Worm (Caenorhabditis elegans) whole organism, L4 larva: ENCODE results near the gene ptr-13.

Experiments used
- D1046.2 ChIP-seq: fragments of 200-800 bp; sonication (Bioruptor generic); IDR thresholded peaks from 2 replicates; pipeline ENCODE4 v1.3.6; 2022; ENCODE audit warnings: missing genetic modification characterization, missing compliant biosample characterization
- F37D6.2 ChIP-seq: sonication (generic microtip); optimal IDR thresholded peaks from 2 replicates; lab custom pipeline; 2016; ENCODE audit warnings: mild to moderate bottlenecking, missing genetic modification characterization, missing compliant biosample characterization
- F44E2.7 ChIP-seq: fragments of 200-800 bp; sonication (Bioruptor generic); IDR thresholded peaks from 2 replicates; pipeline ENCODE4 v2.1.2; 2022; ENCODE audit warnings: missing genetic modification characterization, missing compliant biosample characterization
- F49E8.2 ChIP-seq: sonication (generic microtip); optimal IDR thresholded peaks from 2 replicates; lab custom pipeline; 2016; ENCODE audit warnings: missing compliant biosample characterization, mild to moderate bottlenecking, missing genetic modification characterization, borderline replicate concordance
- R02D3.7 ChIP-seq: fragments of 150-350 bp; sonication (generic microtip); optimal IDR thresholded peaks from 3 replicates; lab custom pipeline; 2014; ENCODE audit warnings: missing biosample characterization, missing genetic modification characterization
- T26A8.4 ChIP-seq: fragments of 200-800 bp; sonication (Bioruptor generic); IDR thresholded peaks from 2 replicates; pipeline ENCODE4 v1.3.6; 2022; ENCODE audit warnings: missing genetic modification characterization, missing compliant biosample characterization
- Y5F2A.4 ChIP-seq: fragments of 200-800 bp; sonication (Bioruptor generic); optimal IDR thresholded peaks from 2 replicates; lab custom pipeline; 2018; ENCODE audit warnings: mild to moderate bottlenecking, missing genetic modification characterization, missing compliant biosample characterization
- Y75B8A.6 ChIP-seq: fragments of 200-800 bp; sonication (Bioruptor generic); IDR thresholded peaks from 2 replicates; pipeline ENCODE4 v1.3.6; 2022; ENCODE audit warnings: missing genetic modification reagents, missing genetic modification characterization, missing compliant biosample characterization
- ZK337.2 ChIP-seq: fragments of 200-800 bp; sonication (Bioruptor generic); IDR thresholded peaks from 2 replicates; pipeline ENCODE4 v1.3.6; 2022; ENCODE audit warnings: missing genetic modification reagents, missing genetic modification characterization, missing compliant biosample characterization
- ZK546.5 ChIP-seq, 2 experiments: sonication (generic microtip); optimal IDR thresholded peaks; 2 replicates each; lab custom pipeline; 2017; ENCODE audit warnings: missing biosample characterization in 2 of 2, missing genetic modification characterization in 2 of 2
- ama-1 ChIP-seq: fragments of 150-350 bp; optimal IDR thresholded peaks from 2 replicates; lab custom pipeline; 2014; ENCODE audit warnings: inconsistent platforms, mixed read lengths
- arid-1 ChIP-seq: fragments of 200-800 bp; sonication (Bioruptor generic); conservative IDR thresholded peaks from 2 replicates; pipeline ENCODE4 v1.3.6; 2022; ENCODE audit warnings: missing genetic modification reagents, missing genetic modification characterization, missing compliant biosample characterization
- ceh-20 ChIP-seq: fragments of 200-800 bp; sonication (Bioruptor generic); IDR thresholded peaks from 2 replicates; pipeline ENCODE4 v1.3.6; 2022; ENCODE audit warnings: missing genetic modification reagents, missing genetic modification characterization, missing compliant biosample characterization
- ceh-28 ChIP-seq: fragments of 150-350 bp; optimal IDR thresholded peaks from 2 replicates; lab custom pipeline; 2014; ENCODE audit warnings: missing biosample characterization, missing genetic modification reagents, missing genetic modification characterization
- ceh-32 ChIP-seq: sonication (generic microtip); optimal IDR thresholded peaks from 2 replicates; lab custom pipeline; 2016; ENCODE audit warnings: mild to moderate bottlenecking, missing genetic modification characterization, missing compliant biosample characterization; ENCODE audit not compliant: poor library complexity
- ces-1 ChIP-seq: fragments of 150-350 bp; sonication (generic microtip); optimal IDR thresholded peaks from 4 replicates; lab custom pipeline; 2014; ENCODE audit warnings: missing biosample characterization, missing genetic modification reagents, missing genetic modification characterization
- dmd-8 ChIP-seq: fragments of 200-800 bp; sonication (Bioruptor generic); IDR thresholded peaks from 2 replicates; pipeline ENCODE4 v1.3.6; 2022; ENCODE audit warnings: missing genetic modification characterization, missing compliant biosample characterization
- dpl-1 ChIP-seq: fragments of 150-350 bp; optimal IDR thresholded peaks from 2 replicates; lab custom pipeline; 2014; ENCODE audit warnings: missing biosample characterization, missing genetic modification reagents, missing genetic modification characterization
- egl-43 ChIP-seq: fragments of 200-800 bp; sonication (Bioruptor generic); IDR thresholded peaks from 2 replicates; pipeline ENCODE4 v1.3.6; 2022; ENCODE audit warnings: missing genetic modification reagents, missing genetic modification characterization, missing compliant biosample characterization
- fkh-10 ChIP-seq: fragments of 150-350 bp; optimal IDR thresholded peaks from 2 replicates; lab custom pipeline; 2014; ENCODE audit warnings: missing biosample characterization, missing genetic modification reagents, missing genetic modification characterization
- fos-1 ChIP-seq: fragments of 150-350 bp; optimal IDR thresholded peaks from 2 replicates; lab custom pipeline; 2014; ENCODE audit warnings: missing biosample characterization, missing genetic modification characterization
- hif-1 ChIP-seq, 2 experiments: sonication (generic microtip); optimal IDR thresholded peaks; 2 replicates each; lab custom pipeline; 2016 to 2017; ENCODE audit warnings: missing compliant biosample characterization in 2 of 2, missing genetic modification characterization in 2 of 2, missing genetic modification reagents in 2 of 2, missing genotype in 2 of 2, mild to moderate bottlenecking in 1 of 2
- hlh-11 ChIP-seq: fragments of 200-800 bp; sonication (Bioruptor generic); optimal IDR thresholded peaks from 2 replicates; lab custom pipeline; 2018; ENCODE audit warnings: mild to moderate bottlenecking, missing genetic modification characterization, missing compliant biosample characterization
- hmg-1.1 ChIP-seq: fragments of 200-800 bp; sonication (Bioruptor generic); IDR thresholded peaks from 2 replicates; pipeline ENCODE4 v1.3.6; 2022; ENCODE audit warnings: missing genetic modification reagents, missing genetic modification characterization, missing compliant biosample characterization
- lim-7 ChIP-seq: fragments of 200-800 bp; sonication (Bioruptor generic); IDR thresholded peaks from 2 replicates; pipeline ENCODE4 v1.3.6; 2022; ENCODE audit warnings: missing genetic modification characterization, missing compliant biosample characterization
- lin-1 ChIP-seq: fragments of 200-800 bp; sonication (Bioruptor generic); IDR thresholded peaks from 2 replicates; pipeline ENCODE4 v1.3.6; 2022; ENCODE audit warnings: missing genetic modification reagents, missing genetic modification characterization, missing compliant biosample characterization
- lin-13 ChIP-seq: fragments of 150-350 bp; optimal IDR thresholded peaks from 2 replicates; lab custom pipeline; 2014; ENCODE audit warnings: missing biosample characterization, missing genetic modification reagents, missing genetic modification characterization
- lin-29 ChIP-seq: fragments of 200-800 bp; sonication (Bioruptor generic); IDR thresholded peaks from 2 replicates; pipeline ENCODE4 v1.3.6; 2022; ENCODE audit warnings: missing genetic modification reagents, missing genetic modification characterization, missing compliant biosample characterization
- lin-38 ChIP-seq: fragments of 200-800 bp; sonication (Bioruptor generic); IDR thresholded peaks from 2 replicates; pipeline ENCODE4 v1.3.6; 2022; ENCODE audit warnings: missing genetic modification reagents, missing genetic modification characterization, missing compliant biosample characterization
- lin-39 ChIP-seq: fragments of 150-350 bp; optimal IDR thresholded peaks from 2 replicates; lab custom pipeline; 2014; ENCODE audit warnings: missing biosample characterization, missing genetic modification reagents, missing genetic modification characterization
- lsy-2 ChIP-seq, 2 experiments: fragments of 150-350 bp in 1 of 2; sonication (generic microtip) in 1 of 2; optimal IDR thresholded peaks; 2 replicates each; lab custom pipeline; 2014 to 2017; ENCODE audit warnings: missing biosample characterization in 2 of 2, missing genetic modification characterization in 2 of 2
- madf-9 ChIP-seq: fragments of 200-800 bp; sonication (Bioruptor generic); conservative IDR thresholded peaks from 2 replicates; pipeline ENCODE4 v1.3.6; 2022; ENCODE audit warnings: missing genetic modification reagents, missing genetic modification characterization, missing compliant biosample characterization
- mep-1 ChIP-seq: fragments of 150-350 bp; sonication (generic microtip); optimal IDR thresholded peaks from 3 replicates; lab custom pipeline; 2014; ENCODE audit warnings: missing biosample characterization, missing genetic modification characterization
- mxl-2 ChIP-seq: fragments of 200-800 bp; sonication (Bioruptor generic); conservative IDR thresholded peaks from 2 replicates; pipeline ENCODE4 v1.3.6; 2022; ENCODE audit warnings: missing genetic modification reagents, missing genetic modification characterization, missing compliant biosample characterization
- mxl-3 ChIP-seq: fragments of 200-800 bp; sonication (Bioruptor generic); optimal IDR thresholded peaks from 2 replicates; lab custom pipeline; 2018; ENCODE audit warnings: mild to moderate bottlenecking, missing genetic modification characterization, missing compliant biosample characterization
- nhr-102 ChIP-seq: sonication (generic microtip); optimal IDR thresholded peaks from 2 replicates; lab custom pipeline; 2016; ENCODE audit warnings: mild to moderate bottlenecking, missing genetic modification characterization, moderate library complexity, missing compliant biosample characterization
- nhr-28 ChIP-seq: fragments of 150-350 bp; optimal IDR thresholded peaks from 2 replicates; lab custom pipeline; 2014; ENCODE audit warnings: missing biosample characterization, missing genetic modification characterization
- nhr-76 ChIP-seq: fragments of 150-350 bp; optimal IDR thresholded peaks from 2 replicates; lab custom pipeline; 2014; ENCODE audit warnings: missing biosample characterization, missing genetic modification characterization
- nhr-77 ChIP-seq: fragments of 150-350 bp; optimal IDR thresholded peaks from 2 replicates; lab custom pipeline; 2014; ENCODE audit warnings: missing biosample characterization, missing genetic modification characterization
- pqm-1 ChIP-seq: sonication (generic microtip); optimal IDR thresholded peaks from 2 replicates; lab custom pipeline; 2017; ENCODE audit warnings: missing biosample characterization, missing genetic modification characterization
- rbr-2 ChIP-seq: sonication (generic microtip); optimal IDR thresholded peaks from 2 replicates; lab custom pipeline; 2016; ENCODE audit warnings: missing genotype, missing genetic modification characterization, missing compliant biosample characterization
- sdz-12 ChIP-seq: fragments of 200-800 bp; sonication (Bioruptor generic); optimal IDR thresholded peaks from 2 replicates; lab custom pipeline; 2018; ENCODE audit warnings: mild to moderate bottlenecking, missing genetic modification characterization, missing compliant biosample characterization
- snpc-4 ChIP-seq: fragments of 150-350 bp; optimal IDR thresholded peaks from 2 replicates; lab custom pipeline; 2014; ENCODE audit warnings: missing biosample characterization, missing genetic modification characterization
- spr-3 ChIP-seq: fragments of 200-800 bp; sonication (Bioruptor generic); optimal IDR thresholded peaks from 2 replicates; lab custom pipeline; 2018; ENCODE audit warnings: mild to moderate bottlenecking, missing genetic modification characterization, missing compliant biosample characterization
- tag-97 ChIP-seq: fragments of 200-800 bp; sonication (Bioruptor generic); IDR thresholded peaks from 2 replicates; pipeline ENCODE4 v1.3.6; 2022; ENCODE audit warnings: missing genetic modification characterization, missing compliant biosample characterization
- unc-130 ChIP-seq: sonication (generic microtip); optimal IDR thresholded peaks from 2 replicates; lab custom pipeline; 2016; ENCODE audit warnings: missing genetic modification reagents, missing genetic modification characterization, missing compliant biosample characterization
- unc-39 ChIP-seq: sonication (generic microtip); optimal IDR thresholded peaks from 2 replicates; lab custom pipeline; 2017; ENCODE audit warnings: missing biosample characterization, missing genetic modification characterization
- zip-11 ChIP-seq: fragments of 200-800 bp; sonication (Bioruptor generic); IDR thresholded peaks from 2 replicates; pipeline ENCODE4 v1.3.6; 2022; ENCODE audit warnings: missing genetic modification characterization, missing compliant biosample characterization
- ztf-7 ChIP-seq: fragments of 150-350 bp; optimal IDR thresholded peaks from 2 replicates; lab custom pipeline; 2014; ENCODE audit warnings: missing biosample characterization, missing genetic modification characterization

Gene ptr-13

ce11 chrII:11126312-11127000, 35.8 kb downstream of the ptr-13 start, which contains the start of the genes rps-9 and lsm-1 (continued):
- TF ChIP-seq arid-1 (GFP tag; lab: Robert Waterston, UW), result 0 out of 2 replicates have a peak, but pooled peaks have one; percentile 38
- peak; percentile 32 for TF ChIP-seq ama-1 (lab: Kevin White, UChicago)
- no peak for TF ChIP-seq unc-39
- TF ChIP-seq zip-11 (GFP tag; lab: Robert Waterston, UW), result no peak
- TF ChIP-seq hmg-1.1 (GFP tag; lab: Robert Waterston, UW), result peak; percentile 60; the same call in 1 of the 2 replicates
- no peak for TF ChIP-seq T26A8.4 (GFP tag; lab: Robert Waterston, UW)
- TF ChIP-seq tag-97 (GFP tag; lab: Robert Waterston, UW), result no peak
- peak; percentile 45 for TF ChIP-seq unc-130 (GFP tag; lab: Kevin White, UChicago)
- no peak for TF ChIP-seq snpc-4
- TF ChIP-seq mep-1 (tag; lab: Kevin White, UChicago), result peak; percentile 71
- TF ChIP-seq pqm-1 (tag; lab: Kevin White, UChicago), result no peak
- no peak for TF ChIP-seq D1046.2 (GFP tag; lab: Robert Waterston, UW)
- peak; percentile 70 for TF ChIP-seq lin-38
- no peak for TF ChIP-seq dmd-8 (GFP tag; lab: Robert Waterston, UW)
- peak in 1 of 2 experiments; percentile 64 for TF ChIP-seq hif-1 (tag; optimal IDR thresholded peaks at IDR 0.05; lab: Kevin White, UChicago)
- TF ChIP-seq lim-7 (GFP tag; lab: Robert Waterston, UW), result no peak
- no peak for TF ChIP-seq R02D3.7 (tag; lab: Kevin White, UChicago)
- no peak for TF ChIP-seq ztf-7 (tag; lab: Kevin White, UChicago)
- peak; percentile 63 for TF ChIP-seq dpl-1 (GFP tag; lab: Kevin White, UChicago)
- no peak for TF ChIP-seq ZK546.5 (tag; optimal IDR thresholded peaks at IDR 0.05; lab: Kevin White, UChicago)
- TF ChIP-seq F44E2.7, result no peak
- no peak for TF ChIP-seq spr-3 (GFP tag; lab: Kevin White, UChicago)
- no peak for TF ChIP-seq nhr-76 (tag; lab: Kevin White, UChicago)
- no peak for TF ChIP-seq ces-1 (GFP tag; lab: Kevin White, UChicago)
- no peak for TF ChIP-seq F37D6.2 (tag; lab: Kevin White, UChicago)
- TF ChIP-seq nhr-28 (tag; lab: Kevin White, UChicago), result peak; percentile 5
- peak; percentile 60 for TF ChIP-seq lin-13 (GFP tag; lab: Kevin White, UChicago)
- TF ChIP-seq F49E8.2 (tag; lab: Kevin White, UChicago), result no peak
- no peak for TF ChIP-seq Y5F2A.4
- TF ChIP-seq madf-9 (GFP tag; lab: Robert Waterston, UW), result no peak
- TF ChIP-seq hlh-11 (tag; lab: Kevin White, UChicago), result peak; percentile 57
- peak; percentile 40 for TF ChIP-seq fkh-10 (GFP tag; lab: Kevin White, UChicago)

ce11 chrII:11125059-11125594, 37.2 kb downstream of the ptr-13 start:
- no peak for TF ChIP-seq hlh-11 (tag; lab: Kevin White, UChicago)
- TF ChIP-seq lin-1 (GFP tag; lab: Robert Waterston, UW), result peak; percentile 9; the same call in 1 of the 2 replicates
- TF ChIP-seq egl-43 (GFP tag; lab: Robert Waterston, UW), result no peak
- no peak for TF ChIP-seq rbr-2 (tag; lab: Kevin White, UChicago)
- no peak for TF ChIP-seq Y5F2A.4
- no peak for TF ChIP-seq fos-1
- TF ChIP-seq lsy-2 (tag; optimal IDR thresholded peaks at IDR 0.05; lab: Kevin White, UChicago), result no peak
- no peak for TF ChIP-seq nhr-102 (tag; lab: Kevin White, UChicago)
- no peak for TF ChIP-seq mep-1 (tag; lab: Kevin White, UChicago)
- TF ChIP-seq ceh-28 (tag; lab: Kevin White, UChicago), result no peak
- no peak for TF ChIP-seq nhr-77 (tag; lab: Kevin White, UChicago)
- no peak for TF ChIP-seq lin-39
- no peak for TF ChIP-seq sdz-12 (GFP tag; lab: Kevin White, UChicago)
- TF ChIP-seq mxl-2, result no peak
- no peak for TF ChIP-seq mxl-3 (GFP tag; lab: Kevin White, UChicago)
- TF ChIP-seq Y75B8A.6 (GFP tag; lab: Robert Waterston, UW), result no peak
- TF ChIP-seq nhr-76 (tag; lab: Kevin White, UChicago), result no peak
- no peak for TF ChIP-seq ZK337.2 (GFP tag; lab: Robert Waterston, UW)
- TF ChIP-seq ceh-32, result no peak
- no peak for TF ChIP-seq lin-29 (GFP tag; lab: Robert Waterston, UW)
- no peak for TF ChIP-seq F44E2.7
- no peak for TF ChIP-seq ceh-20 (GFP tag; lab: Robert Waterston, UW)
